Fruit fly (Drosophila melanogaster) whole organism, prepupa: Measurements from ENCODE around the gene eIF4EHP.

Experiments
- Blimp-1 ChIP-seq: fragments of 200-800 bp; sonication (Bioruptor generic); optimal IDR thresholded peaks from 3 replicates; lab custom pipeline; 2017; ENCODE audit warnings: missing biosample characterization, missing genetic modification characterization, mild to moderate bottlenecking, moderate library complexity, missing genetic modification reagents
- CG10631 ChIP-seq: fragments of 200-800 bp; sonication (Bioruptor generic); optimal IDR thresholded peaks from 2 replicates; lab custom pipeline; 2016; ENCODE audit warnings: missing biosample characterization, missing genetic modification characterization
- CG11294 ChIP-seq: fragments of 200-800 bp; sonication (Bioruptor generic); IDR thresholded peaks from 2 replicates; pipeline ENCODE4 v1.3.6; 2022; ENCODE audit warnings: missing biosample characterization, missing genetic modification characterization
- CG11762 ChIP-seq: fragments of 200-800 bp; sonication (Bioruptor generic); optimal IDR thresholded peaks from 3 replicates; lab custom pipeline; 2016; ENCODE audit warnings: missing biosample characterization, missing genetic modification characterization; ENCODE audit not compliant: insufficient read depth
- CG11902 ChIP-seq: fragments of 200-800 bp; sonication (Bioruptor generic); optimal IDR thresholded peaks from 3 replicates; lab custom pipeline; 2016; ENCODE audit warnings: missing biosample characterization, missing genetic modification characterization
- CG15336 ChIP-seq: fragments of 200-800 bp; sonication (Bioruptor generic); IDR thresholded peaks from 2 replicates; pipeline ENCODE4 v1.3.6; 2022; ENCODE audit warnings: missing biosample characterization, missing genetic modification characterization
- CG31627 ChIP-seq: fragments of 200-800 bp; sonication (Bioruptor generic); optimal IDR thresholded peaks from 3 replicates; lab custom pipeline; 2016; ENCODE audit warnings: missing biosample characterization, missing genetic modification characterization
- CG32006 ChIP-seq: fragments of 200-800 bp; sonication (Bioruptor generic); optimal IDR thresholded peaks from 3 replicates; lab custom pipeline; 2017; ENCODE audit warnings: missing biosample characterization, mild to moderate bottlenecking, missing genetic modification characterization
- CG3919 ChIP-seq: fragments of 200-800 bp; sonication (Bioruptor generic); optimal IDR thresholded peaks from 3 replicates; lab custom pipeline; 2016; ENCODE audit warnings: missing biosample characterization, missing genetic modification characterization
- CG4318 ChIP-seq: fragments of 200-800 bp; sonication (Bioruptor generic); optimal IDR thresholded peaks from 3 replicates; lab custom pipeline; 2017; ENCODE audit warnings: missing biosample characterization, mild to moderate bottlenecking, missing genetic modification characterization
- CG6163 ChIP-seq: fragments of 200-800 bp; sonication (Bioruptor generic); IDR thresholded peaks from 3 replicates; pipeline ENCODE4 v1.3.6; 2022; ENCODE audit warnings: missing biosample characterization, missing genetic modification characterization
- CG6276 ChIP-seq: fragments of 200-800 bp; sonication (Bioruptor generic); optimal IDR thresholded peaks from 2 replicates; lab custom pipeline; 2017; ENCODE audit warnings: missing biosample characterization, mild to moderate bottlenecking, missing genetic modification characterization
- CG6792 ChIP-seq: fragments of 200-800 bp; sonication (Bioruptor generic); optimal IDR thresholded peaks from 3 replicates; lab custom pipeline; 2016; ENCODE audit warnings: missing biosample characterization, missing genetic modification characterization
- CG6808 ChIP-seq: fragments of 200-800 bp; sonication (Bioruptor generic); optimal IDR thresholded peaks from 3 replicates; lab custom pipeline; 2017; ENCODE audit warnings: missing biosample characterization, missing genetic modification characterization, mild to moderate bottlenecking, moderate library complexity, missing genetic modification reagents
- CG6854 ChIP-seq: fragments of 200-800 bp; sonication (Bioruptor generic); optimal IDR thresholded peaks from 2 replicates; lab custom pipeline; 2017; ENCODE audit warnings: missing biosample characterization, mild to moderate bottlenecking, missing genetic modification characterization
- CG7368 ChIP-seq: fragments of 200-800 bp; sonication (Bioruptor generic); optimal IDR thresholded peaks from 3 replicates; lab custom pipeline; 2016; ENCODE audit warnings: missing biosample characterization, missing genetic modification characterization
- CG8119 ChIP-seq: fragments of 200-800 bp; sonication (Bioruptor generic); IDR thresholded peaks from 3 replicates; pipeline ENCODE4 v1.3.6; 2022; ENCODE audit warnings: missing biosample characterization, missing genetic modification characterization
- CG8632 ChIP-seq: fragments of 200-800 bp; sonication (Bioruptor generic); optimal IDR thresholded peaks from 3 replicates; lab custom pipeline; 2016; ENCODE audit warnings: missing biosample characterization, missing genetic modification characterization
- CG9139 ChIP-seq: fragments of 200-800 bp; sonication (Bioruptor generic); optimal IDR thresholded peaks from 3 replicates; lab custom pipeline; 2017; ENCODE audit warnings: missing biosample characterization, mild to moderate bottlenecking, missing genetic modification characterization
- Eip75B ChIP-seq: fragments of 200-800 bp; sonication (Bioruptor generic); optimal IDR thresholded peaks from 3 replicates; lab custom pipeline; 2016; ENCODE audit warnings: missing biosample characterization, missing genetic modification characterization
- Ets21C ChIP-seq: fragments of 200-800 bp; sonication (Bioruptor generic); optimal IDR thresholded peaks from 3 replicates; lab custom pipeline; 2016; ENCODE audit warnings: missing biosample characterization, missing genetic modification characterization
- Ets96B ChIP-seq: fragments of 200-800 bp; optimal IDR thresholded peaks from 2 replicates; lab custom pipeline; 2019; ENCODE audit warnings: missing biosample characterization, mild to moderate bottlenecking, missing genetic modification characterization, moderate library complexity
- Gug ChIP-seq: fragments of 200-800 bp; sonication (Bioruptor generic); IDR thresholded peaks from 2 replicates; pipeline ENCODE4 v1.3.6; 2022; ENCODE audit warnings: missing biosample characterization, missing genetic modification characterization
- Hr38 ChIP-seq: sonication (Bioruptor generic); optimal IDR thresholded peaks from 2 replicates; lab custom pipeline; 2016; ENCODE audit warnings: missing biosample characterization, missing genetic modification characterization
- Hr39 ChIP-seq: fragments of 200-800 bp; sonication (Bioruptor generic); optimal IDR thresholded peaks from 2 replicates; lab custom pipeline; 2016; ENCODE audit warnings: missing biosample characterization, missing genetic modification characterization
- Hr4 ChIP-seq: fragments of 200-800 bp; sonication (Bioruptor generic); optimal IDR thresholded peaks from 3 replicates; lab custom pipeline; 2016; ENCODE audit warnings: missing biosample characterization, missing genetic modification characterization
- Lpt ChIP-seq: fragments of 200-800 bp; sonication (Bioruptor generic); optimal IDR thresholded peaks from 3 replicates; lab custom pipeline; 2016; ENCODE audit warnings: missing biosample characterization, missing genetic modification characterization
- Met ChIP-seq: fragments of 200-800 bp; sonication (Bioruptor generic); optimal IDR thresholded peaks from 3 replicates; lab custom pipeline; 2016; ENCODE audit warnings: missing biosample characterization, missing genetic modification characterization
- OdsH ChIP-seq: fragments of 200-800 bp; sonication (Bioruptor generic); optimal IDR thresholded peaks from 3 replicates; lab custom pipeline; 2016; ENCODE audit warnings: missing biosample characterization, missing genetic modification characterization
- Smox ChIP-seq: fragments of 200-800 bp; sonication (Bioruptor generic); optimal IDR thresholded peaks from 3 replicates; lab custom pipeline; 2016; ENCODE audit warnings: missing biosample characterization, missing genetic modification characterization
- Sox14 ChIP-seq: fragments of 200-800 bp; sonication (Bioruptor generic); optimal IDR thresholded peaks from 3 replicates; lab custom pipeline; 2016; ENCODE audit warnings: missing biosample characterization, missing genetic modification characterization
- Sox15 ChIP-seq: fragments of 200-800 bp; sonication (Bioruptor generic); optimal IDR thresholded peaks from 3 replicates; lab custom pipeline; 2016; ENCODE audit warnings: missing biosample characterization, missing genetic modification characterization
- achi ChIP-seq: fragments of 200-800 bp; sonication (Bioruptor generic); optimal IDR thresholded peaks from 3 replicates; lab custom pipeline; 2016; ENCODE audit warnings: missing biosample characterization, missing genetic modification characterization
- acj6 ChIP-seq: fragments of 200-800 bp; sonication (Bioruptor generic); optimal IDR thresholded peaks from 3 replicates; lab custom pipeline; 2016; ENCODE audit warnings: missing biosample characterization, missing genetic modification characterization
- dac ChIP-seq: fragments of 200-800 bp; sonication (Bioruptor generic); optimal IDR thresholded peaks from 2 replicates; lab custom pipeline; 2017; ENCODE audit warnings: missing biosample characterization, mild to moderate bottlenecking, missing genetic modification characterization
- dsx ChIP-seq: fragments of 200-800 bp; optimal IDR thresholded peaks from 3 replicates; lab custom pipeline; 2019; ENCODE audit warnings: missing biosample characterization, mild to moderate bottlenecking, missing genetic modification characterization, moderate library complexity; ENCODE audit not compliant: poor library complexity, severe bottlenecking
- eg ChIP-seq: fragments of 200-800 bp; sonication (Bioruptor generic); IDR thresholded peaks from 3 replicates; pipeline ENCODE4 v1.3.6; 2022; ENCODE audit warnings: missing biosample characterization, missing genetic modification characterization
- esn ChIP-seq: fragments of 200-800 bp; sonication (Bioruptor generic); optimal IDR thresholded peaks from 2 replicates; lab custom pipeline; 2016; ENCODE audit warnings: missing biosample characterization, mild to moderate bottlenecking, missing genetic modification characterization, moderate library complexity
- fd59A ChIP-seq: fragments of 200-800 bp; sonication (Bioruptor generic); optimal IDR thresholded peaks from 2 replicates; lab custom pipeline; 2017; ENCODE audit warnings: missing biosample characterization, mild to moderate bottlenecking, missing genetic modification characterization, missing genetic modification reagents
- fd85E ChIP-seq: fragments of 200-800 bp; sonication (Bioruptor generic); optimal IDR thresholded peaks from 3 replicates; lab custom pipeline; 2016; ENCODE audit warnings: missing biosample characterization, missing genetic modification characterization
- fkh ChIP-seq: fragments of 200-800 bp; sonication (Bioruptor generic); optimal IDR thresholded peaks from 3 replicates; lab custom pipeline; 2017; ENCODE audit warnings: missing biosample characterization, mild to moderate bottlenecking, missing genetic modification characterization, moderate library complexity
- lz ChIP-seq: fragments of 200-800 bp; sonication (Bioruptor generic); optimal IDR thresholded peaks from 3 replicates; lab custom pipeline; 2016; ENCODE audit warnings: missing biosample characterization, missing genetic modification characterization
- net ChIP-seq: fragments of 200-800 bp; sonication (Bioruptor generic); optimal IDR thresholded peaks from 3 replicates; lab custom pipeline; 2016; ENCODE audit warnings: missing biosample characterization, missing genetic modification characterization
- pdm3 ChIP-seq: fragments of 200-800 bp; sonication (Bioruptor generic); optimal IDR thresholded peaks from 3 replicates; lab custom pipeline; 2016; ENCODE audit warnings: missing biosample characterization, missing genetic modification characterization
- salr ChIP-seq, 2 experiments: fragments of 200-800 bp; sonication (Bioruptor generic); optimal IDR thresholded peaks; 3 replicates each; lab custom pipeline; 2016 to 2018; ENCODE audit warnings: missing biosample characterization in 2 of 2, missing genetic modification characterization in 2 of 2, mild to moderate bottlenecking in 1 of 2
- spab ChIP-seq: fragments of 200-800 bp; sonication (Bioruptor generic); optimal IDR thresholded peaks from 2 replicates; lab custom pipeline; 2017; ENCODE audit warnings: missing biosample characterization, mild to moderate bottlenecking, missing genetic modification characterization, missing genetic modification reagents
- topi ChIP-seq: fragments of 200-800 bp; sonication (Bioruptor generic); optimal IDR thresholded peaks from 3 replicates; lab custom pipeline; 2016; ENCODE audit warnings: missing biosample characterization, missing genetic modification characterization

The eIF4EHP gene

DNA sequence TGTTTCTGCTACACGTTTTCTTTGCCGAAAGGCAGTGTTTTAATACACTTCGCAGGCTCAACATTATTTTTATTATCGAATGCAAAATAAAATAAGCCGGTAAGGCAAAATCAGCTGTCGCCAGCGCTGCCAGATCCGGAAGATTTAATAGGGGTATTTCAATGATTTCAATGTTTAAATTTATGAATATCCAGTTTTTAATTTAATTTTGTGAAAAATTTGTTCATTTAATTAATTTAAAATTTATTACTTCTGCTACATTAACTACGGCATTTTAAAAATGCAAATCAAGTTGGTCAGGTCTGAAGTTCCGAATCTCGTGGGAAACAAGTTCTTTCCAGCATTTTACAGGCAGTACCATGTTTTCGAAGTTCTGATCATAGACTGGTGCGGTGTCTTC, 40.1 kb upstream of the eIF4EHP start, which contains the start of gene Slimp (continued):
- no peak for TF ChIP-seq dac (GFP tag; lab: Kevin White, UChicago)
- peak; percentile 40 for TF ChIP-seq lz (GFP tag; lab: Kevin White, UChicago)
- no peak for TF ChIP-seq fkh (GFP tag; lab: Kevin White, UChicago)
- peak; percentile 3 for TF ChIP-seq Ets96B
- peak; percentile 26 for TF ChIP-seq achi (GFP tag; lab: Kevin White, UChicago)
- peak; percentile 37 for TF ChIP-seq Smox (GFP tag; lab: Kevin White, UChicago)
- TF ChIP-seq Hr38 (GFP tag; lab: Kevin White, UChicago), result no peak
- TF ChIP-seq CG32006 (GFP tag; lab: Kevin White, UChicago), result peak; percentile 13
- peak; percentile 1 for TF ChIP-seq Hr39 (GFP tag; lab: Kevin White, UChicago)
- no peak for TF ChIP-seq Lpt (GFP tag; lab: Kevin White, UChicago)
- no peak for TF ChIP-seq CG4318 (GFP tag; lab: Kevin White, UChicago)
- no peak for TF ChIP-seq CG15336 (GFP tag; lab: Robert Waterston, UW)
- no peak for TF ChIP-seq CG8632 (GFP tag; lab: Kevin White, UChicago)
- TF ChIP-seq Blimp-1, result no peak
- TF ChIP-seq Eip75B (GFP tag; lab: Kevin White, UChicago), result peak; percentile 18
- TF ChIP-seq pdm3 (GFP tag; lab: Kevin White, UChicago), result peak; percentile 52
- TF ChIP-seq OdsH (GFP tag; lab: Kevin White, UChicago), result peak; percentile 33
- peak; percentile 5 for TF ChIP-seq Sox14
- peak; percentile 27 for TF ChIP-seq CG31627
- peak; percentile 42 for TF ChIP-seq acj6 (GFP tag; lab: Kevin White, UChicago)
- no peak for TF ChIP-seq CG7368 (GFP tag; lab: Kevin White, UChicago)
- no peak for TF ChIP-seq CG6792
- TF ChIP-seq esn (GFP tag; lab: Kevin White, UChicago), result peak; percentile 55
- no peak for TF ChIP-seq net (GFP tag; lab: Kevin White, UChicago)
- 0 out of 3 replicates have a peak, but pooled peaks have one; percentile 15 for TF ChIP-seq CG8119 (GFP tag; lab: Robert Waterston, UW)
- no peak for TF ChIP-seq Sox15
- peak; percentile 53; the same call in 1 of the 3 replicates for TF ChIP-seq CG6163 (GFP tag; lab: Robert Waterston, UW)
- no peak for TF ChIP-seq CG11762 (GFP tag; lab: Kevin White, UChicago)
- TF ChIP-seq Ets21C (GFP tag; lab: Kevin White, UChicago), result no peak
- no peak for TF ChIP-seq fd59A (GFP tag; lab: Kevin White, UChicago)
- TF ChIP-seq spab (GFP tag; lab: Kevin White, UChicago), result no peak
- TF ChIP-seq Met, result peak; percentile 43
- TF ChIP-seq topi (GFP tag; lab: Kevin White, UChicago), result peak; percentile 29

DNA sequence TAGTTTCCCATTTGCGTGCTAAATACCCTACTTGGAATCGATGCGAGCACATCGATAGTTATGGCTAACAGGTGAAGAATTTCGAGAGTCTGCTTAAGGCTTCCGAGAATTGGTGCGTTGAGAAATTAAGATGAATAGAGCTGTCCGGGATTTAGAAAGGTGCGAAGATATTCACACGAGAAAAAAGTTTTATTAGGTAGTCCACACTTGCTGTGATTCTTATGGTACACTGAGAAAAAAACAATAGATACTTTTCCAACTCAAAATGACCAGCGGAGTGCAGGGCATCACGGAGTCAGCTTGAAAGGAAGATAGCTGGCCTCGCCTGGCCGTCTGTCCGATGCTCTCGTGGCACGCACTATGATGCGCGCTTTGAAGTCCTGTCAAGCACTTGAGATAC, 35.8 kb upstream of the eIF4EHP start:
- peak; percentile 11 for TF ChIP-seq Ets21C (GFP tag; lab: Kevin White, UChicago)
- TF ChIP-seq achi (GFP tag; lab: Kevin White, UChicago), result peak; percentile 68
- TF ChIP-seq CG3919, result peak; percentile 77
- TF ChIP-seq fkh (GFP tag; lab: Kevin White, UChicago), result no peak
- TF ChIP-seq dsx (GFP tag; lab: Kevin White, UChicago), result peak; percentile 60
- no peak for TF ChIP-seq CG6854 (GFP tag; lab: Kevin White, UChicago)
- peak; percentile 60 for TF ChIP-seq net (GFP tag; lab: Kevin White, UChicago)
- peak; percentile 79 for TF ChIP-seq CG10631 (GFP tag; lab: Kevin White, UChicago)
- TF ChIP-seq CG11902 (GFP tag; lab: Kevin White, UChicago), result no peak
- TF ChIP-seq dac (GFP tag; lab: Kevin White, UChicago), result peak; percentile 66
- TF ChIP-seq CG4318 (GFP tag; lab: Kevin White, UChicago), result peak; percentile 81
- TF ChIP-seq eg (GFP tag; lab: Robert Waterston, UW), result peak; percentile 69
- peak; percentile 82 for TF ChIP-seq Hr4 (GFP tag; lab: Kevin White, UChicago)
- TF ChIP-seq CG11294 (GFP tag; lab: Robert Waterston, UW), result no peak
- TF ChIP-seq CG6276, result peak; percentile 78
- peak; percentile 55 for TF ChIP-seq topi (GFP tag; lab: Kevin White, UChicago)
- TF ChIP-seq CG9139 (GFP tag; lab: Kevin White, UChicago), result peak; percentile 7
- peak; percentile 56; the same call in 2 of the 3 replicates for TF ChIP-seq CG6163 (GFP tag; lab: Robert Waterston, UW)
- TF ChIP-seq CG6792, result peak; percentile 31
- no peak for TF ChIP-seq Sox15
- TF ChIP-seq Hr38 (GFP tag; lab: Kevin White, UChicago), result no peak
- peak; percentile 57 for TF ChIP-seq Met
- TF ChIP-seq lz (GFP tag; lab: Kevin White, UChicago), result peak; percentile 63
- peak; percentile 70 for TF ChIP-seq spab (GFP tag; lab: Kevin White, UChicago)
- TF ChIP-seq CG6808 (GFP tag; lab: Kevin White, UChicago), result peak; percentile 80
- TF ChIP-seq fd59A (GFP tag; lab: Kevin White, UChicago), result peak; percentile 80
- TF ChIP-seq salr (GFP tag; optimal IDR thresholded peaks at IDR 0.05; lab: Kevin White, UChicago), result peak; percentile 36 to 79
- TF ChIP-seq Eip75B (GFP tag; lab: Kevin White, UChicago), result peak; percentile 78
- TF ChIP-seq Gug, result peak; percentile 57
- TF ChIP-seq Sox14, result peak; percentile 76
- TF ChIP-seq Lpt (GFP tag; lab: Kevin White, UChicago), result peak; percentile 34
- peak; percentile 67 for TF ChIP-seq acj6 (GFP tag; lab: Kevin White, UChicago)
- peak; percentile 68 for TF ChIP-seq esn (GFP tag; lab: Kevin White, UChicago)
- no peak for TF ChIP-seq fd85E
